Worm (Caenorhabditis elegans): ENCODE results near the gene C31B8.9.

- TF ChIP-seq alr-1 (tag; optimal IDR thresholded peaks at IDR 0.05; ENCODE audit: borderline replicate concordance) (no peak), unc-62 (GFP tag; optimal IDR thresholded peaks at IDR 0.05) (no peak), nhr-77 (tag; optimal IDR thresholded peaks at IDR 0.05) (no peak), ces-1 (GFP tag; optimal IDR thresholded peaks at IDR 0.05) (no peak), nhr-12 (tag; optimal IDR thresholded peaks at IDR 0.05) (no peak)
These were observed 24.1 kb downstream of the C31B8.9 start, which contains the start of gene srw-4 for ce11 chrV:2888681-2889080.

All from whole organism, L1 larva.